Fruit fly (Drosophila melanogaster) whole organism, embryonic: ENCODE results near the gene Pi3K68D.

Experiments
- Aef1 ChIP-seq: fragments of 200-800 bp; sonication (Bioruptor generic); IDR thresholded peaks from 3 replicates; pipeline ENCODE4 v1.3.6; 2022; ENCODE audit warnings: missing biosample characterization, missing genetic modification characterization
- Blimp-1 ChIP-seq: fragments of 200-800 bp; sonication (Bioruptor generic); optimal IDR thresholded peaks from 3 replicates; lab custom pipeline; 2018; ENCODE audit warnings: missing biosample characterization, missing genetic modification characterization, mild to moderate bottlenecking, moderate library complexity, missing genetic modification reagents
- CG10147 ChIP-seq: fragments of 200-800 bp; sonication (Bioruptor generic); optimal IDR thresholded peaks from 2 replicates; lab custom pipeline; 2019; ENCODE audit warnings: missing biosample characterization, mild to moderate bottlenecking, missing genetic modification characterization, moderate library complexity
- CG10654 ChIP-seq: fragments of 200-800 bp; sonication (Bioruptor generic); optimal IDR thresholded peaks from 2 replicates; lab custom pipeline; 2016; ENCODE audit warnings: missing biosample characterization, missing genetic modification characterization
- CG12659 ChIP-seq: fragments of 200-800 bp; sonication (Bioruptor generic); optimal IDR thresholded peaks from 3 replicates; lab custom pipeline; 2017; ENCODE audit warnings: mild to moderate bottlenecking, missing biosample characterization, missing genetic modification reagents, missing genetic modification characterization
- CG13287 ChIP-seq: fragments of 200-800 bp; sonication (Bioruptor generic); IDR thresholded peaks from 2 replicates; pipeline ENCODE4 v1.3.6; 2022; ENCODE audit warnings: missing biosample characterization, missing genetic modification characterization; ENCODE audit not compliant: partially characterized antibody
- CG13775 ChIP-seq: fragments of 200-800 bp; sonication (Bioruptor generic); optimal IDR thresholded peaks from 3 replicates; lab custom pipeline; 2017; ENCODE audit warnings: missing biosample characterization, mild to moderate bottlenecking, missing genetic modification characterization
- CG15011 ChIP-seq: fragments of 200-800 bp; sonication (Bioruptor generic); optimal IDR thresholded peaks from 3 replicates; lab custom pipeline; 2018; ENCODE audit warnings: missing biosample characterization, mild to moderate bottlenecking, missing genetic modification characterization
- CG17802 ChIP-seq: fragments of 200-800 bp; sonication (Bioruptor generic); optimal IDR thresholded peaks from 2 replicates; lab custom pipeline; 2018; ENCODE audit warnings: missing biosample characterization, mild to moderate bottlenecking, missing genetic modification characterization, moderate library complexity
- CG1792 ChIP-seq: fragments of 200-800 bp; sonication (Bioruptor generic); optimal IDR thresholded peaks from 2 replicates; lab custom pipeline; 2016; ENCODE audit warnings: missing biosample characterization, missing genetic modification characterization
- CG2116 ChIP-seq: fragments of 200-800 bp; sonication (Bioruptor generic); optimal IDR thresholded peaks from 3 replicates; lab custom pipeline; 2018; ENCODE audit warnings: missing biosample characterization, mild to moderate bottlenecking, missing genetic modification characterization
- CG2129 ChIP-seq: fragments of 200-800 bp; sonication (Bioruptor generic); IDR thresholded peaks from 2 replicates; pipeline ENCODE4 v1.3.6; 2022; ENCODE audit warnings: missing biosample characterization, missing genetic modification characterization; ENCODE audit not compliant: partially characterized antibody
- CG2202 ChIP-seq: fragments of 200-800 bp; sonication (Bioruptor generic); optimal IDR thresholded peaks from 2 replicates; lab custom pipeline; 2018; ENCODE audit warnings: missing biosample characterization, mild to moderate bottlenecking, missing genetic modification characterization
- CG2889 ChIP-seq: fragments of 200-800 bp; sonication (Bioruptor generic); IDR thresholded peaks from 3 replicates; pipeline ENCODE4 v1.3.6; 2022; ENCODE audit warnings: missing biosample characterization, missing genetic modification characterization
- CG3163 ChIP-seq: fragments of 200-800 bp; sonication (Bioruptor generic); optimal IDR thresholded peaks from 3 replicates; lab custom pipeline; 2016; ENCODE audit warnings: missing biosample characterization, missing genetic modification characterization
- CG5180 ChIP-seq: fragments of 200-800 bp; sonication (Bioruptor generic); optimal IDR thresholded peaks from 3 replicates; lab custom pipeline; 2017; ENCODE audit warnings: missing biosample characterization, missing genetic modification characterization, mild to moderate bottlenecking, moderate library complexity, missing genetic modification reagents
- CG6791 ChIP-seq: fragments of 200-800 bp; sonication (Bioruptor generic); IDR thresholded peaks from 3 replicates; pipeline ENCODE4 v1.3.6; 2022; ENCODE audit warnings: missing biosample characterization, missing genetic modification characterization; ENCODE audit not compliant: partially characterized antibody
- CG7372 ChIP-seq: fragments of 200-800 bp; sonication (Bioruptor generic); IDR thresholded peaks from 2 replicates; pipeline ENCODE4 v1.3.6; 2022; ENCODE audit warnings: missing biosample characterization, missing genetic modification characterization
- CG8359 ChIP-seq: fragments of 200-800 bp; sonication (Bioruptor generic); optimal IDR thresholded peaks from 2 replicates; lab custom pipeline; 2017; ENCODE audit warnings: missing biosample characterization, mild to moderate bottlenecking, missing genetic modification characterization, borderline replicate concordance
- CG8388 ChIP-seq: fragments of 200-800 bp; sonication (Bioruptor generic); optimal IDR thresholded peaks from 2 replicates; lab custom pipeline; 2019; ENCODE audit warnings: missing biosample characterization, mild to moderate bottlenecking, missing genetic modification characterization, moderate library complexity
- CG8478 ChIP-seq: fragments of >200 bp; optimal IDR thresholded peaks from 2 replicates; lab custom pipeline; 2018
- CG9609 ChIP-seq: fragments of 200-800 bp; sonication (Bioruptor generic); optimal IDR thresholded peaks from 3 replicates; lab custom pipeline; 2016; ENCODE audit warnings: missing biosample characterization, missing genetic modification characterization
- CG9876 ChIP-seq: fragments of 200-800 bp; sonication (Bioruptor generic); optimal IDR thresholded peaks from 2 replicates; lab custom pipeline; 2016; ENCODE audit warnings: missing biosample characterization, missing genetic modification characterization
- CkIIα-i1 ChIP-seq: fragments of 200-800 bp; sonication (Bioruptor generic); IDR thresholded peaks from 2 replicates; pipeline ENCODE4 v1.3.6; 2022; ENCODE audit warnings: missing biosample characterization, missing genetic modification characterization
- Deaf1 ChIP-seq: fragments of 200-800 bp; optimal IDR thresholded peaks from 3 replicates; lab custom pipeline; 2019; ENCODE audit warnings: missing biosample characterization, mild to moderate bottlenecking, missing genetic modification characterization, moderate library complexity
- Dll ChIP-seq: fragments of 200-800 bp; sonication (Bioruptor generic); IDR thresholded peaks from 4 replicates; pipeline ENCODE4 v1.3.6; 2022; ENCODE audit warnings: missing biosample characterization, missing genetic modification characterization; ENCODE audit not compliant: partially characterized antibody
- Dref ChIP-seq: fragments of 200-800 bp; sonication (Bioruptor generic); IDR thresholded peaks from 2 replicates; pipeline ENCODE4 v1.3.6; 2022; ENCODE audit warnings: missing biosample characterization, missing genetic modification characterization
- H2.0 ChIP-seq: fragments of 200-800 bp; sonication (Bioruptor generic); IDR thresholded peaks from 2 replicates; pipeline ENCODE4 v1.3.6; 2022; ENCODE audit warnings: missing biosample characterization, missing genetic modification characterization
- Hmr ChIP-seq: fragments of 200-800 bp; sonication (Bioruptor generic); optimal IDR thresholded peaks from 3 replicates; lab custom pipeline; 2017; ENCODE audit warnings: mild to moderate bottlenecking, missing biosample characterization, missing genetic modification reagents, missing genetic modification characterization
- Hr3 ChIP-seq: fragments of 200-800 bp; sonication (Bioruptor generic); optimal IDR thresholded peaks from 3 replicates; lab custom pipeline; 2016; ENCODE audit warnings: missing biosample characterization, missing genetic modification characterization
- Hr51 ChIP-seq, 2 experiments: fragments of 200-800 bp; sonication (Bioruptor generic); optimal IDR thresholded peaks; 2 replicates in 1 of 2; 3 replicates in 1 of 2; lab custom pipeline; 2016 to 2018; ENCODE audit warnings: missing biosample characterization in 2 of 2, missing genetic modification characterization in 2 of 2, mild to moderate bottlenecking in 1 of 2, moderate library complexity in 1 of 2
- Mad ChIP-seq: fragments of 200-800 bp; sonication (Bioruptor generic); optimal IDR thresholded peaks from 2 replicates; lab custom pipeline; 2016; ENCODE audit warnings: missing biosample characterization, missing genetic modification characterization
- NFAT ChIP-seq: fragments of 200-800 bp; sonication (Bioruptor generic); IDR thresholded peaks from 2 replicates; pipeline ENCODE4 v1.3.6; 2022; ENCODE audit warnings: missing biosample characterization, missing genetic modification characterization
- Sox100B ChIP-seq: fragments of 200-800 bp; sonication (Bioruptor generic); optimal IDR thresholded peaks from 3 replicates; lab custom pipeline; 2018; ENCODE audit warnings: missing biosample characterization, mild to moderate bottlenecking, missing genetic modification characterization
- Sry-δ ChIP-seq: fragments of 200-800 bp; sonication (Bioruptor generic); optimal IDR thresholded peaks from 2 replicates; lab custom pipeline; 2016; ENCODE audit warnings: missing biosample characterization, missing genetic modification characterization
- Stat92E ChIP-seq, 3 experiments: fragments of >200 bp in 2 of 3; fragments of 200-800 bp in 1 of 3; sonication (Bioruptor generic) in 1 of 3; optimal IDR thresholded peaks; 2 replicates each; lab custom pipeline; 2017 to 2019; ENCODE audit warnings: missing biosample characterization in 3 of 3, missing genetic modification characterization in 3 of 3, mild to moderate bottlenecking in 1 of 3, moderate library complexity in 1 of 3
- ara ChIP-seq: fragments of 200-800 bp; sonication (Bioruptor generic); IDR thresholded peaks from 2 replicates; pipeline ENCODE4 v1.3.6; 2022; ENCODE audit warnings: missing biosample characterization, missing genetic modification characterization
- cg ChIP-seq: fragments of 200-800 bp; sonication (Bioruptor generic); optimal IDR thresholded peaks from 3 replicates; lab custom pipeline; 2019; ENCODE audit warnings: missing biosample characterization, mild to moderate bottlenecking, missing genetic modification characterization, moderate library complexity
- dati ChIP-seq: fragments of 200-800 bp; sonication (Bioruptor generic); IDR thresholded peaks from 2 replicates; pipeline ENCODE4 v1.3.6; 2022; ENCODE audit warnings: missing biosample characterization, missing genetic modification characterization
- dpn ChIP-seq, 2 experiments: fragments of 200-800 bp; sonication (Bioruptor generic); optimal IDR thresholded peaks; 3 replicates each; lab custom pipeline; 2016; ENCODE audit warnings: missing biosample characterization in 2 of 2, missing genetic modification characterization in 2 of 2
- gce ChIP-seq: fragments of 200-800 bp; sonication (Bioruptor generic); IDR thresholded peaks from 3 replicates; pipeline ENCODE4 v1.3.6; 2022; ENCODE audit warnings: missing biosample characterization, missing genetic modification characterization
- gcm ChIP-seq: fragments of 200-800 bp; sonication (Bioruptor generic); optimal IDR thresholded peaks from 2 replicates; lab custom pipeline; 2019; ENCODE audit warnings: missing biosample characterization, mild to moderate bottlenecking, missing genetic modification characterization, moderate library complexity
- hbn ChIP-seq: fragments of 200-800 bp; sonication (Bioruptor generic); IDR thresholded peaks from 2 replicates; pipeline ENCODE4 v1.3.6; 2022; ENCODE audit warnings: missing biosample characterization, missing genetic modification characterization; ENCODE audit not compliant: partially characterized antibody
- jigr1 ChIP-seq: fragments of 200-800 bp; sonication (Bioruptor generic); IDR thresholded peaks from 3 replicates; pipeline ENCODE4 v1.3.6; 2022; ENCODE audit warnings: missing biosample characterization, missing genetic modification characterization
- lbe ChIP-seq: fragments of 200-800 bp; sonication (Bioruptor generic); optimal IDR thresholded peaks from 2 replicates; lab custom pipeline; 2016; ENCODE audit warnings: missing biosample characterization, mild to moderate bottlenecking, missing genetic modification characterization
- salm ChIP-seq: fragments of 200-800 bp; sonication (Bioruptor generic); optimal IDR thresholded peaks from 2 replicates; lab custom pipeline; 2018; ENCODE audit warnings: missing biosample characterization, mild to moderate bottlenecking, missing genetic modification characterization
- sisA ChIP-seq: fragments of 200-800 bp; sonication (Bioruptor generic); IDR thresholded peaks from 2 replicates; pipeline ENCODE4 v1.3.6; 2022; ENCODE audit warnings: missing biosample characterization, missing genetic modification characterization
- stc ChIP-seq: fragments of 200-800 bp; sonication (Bioruptor generic); IDR thresholded peaks from 2 replicates; pipeline ENCODE4 v1.3.6; 2022; ENCODE audit warnings: missing biosample characterization, missing genetic modification characterization
- unc-4 ChIP-seq: fragments of 200-800 bp; sonication (Bioruptor generic); IDR thresholded peaks from 2 replicates; pipeline ENCODE4 v1.3.6; 2022; ENCODE audit warnings: missing biosample characterization, missing genetic modification characterization; ENCODE audit not compliant: partially characterized antibody

Pi3K68D gene

DNA sequence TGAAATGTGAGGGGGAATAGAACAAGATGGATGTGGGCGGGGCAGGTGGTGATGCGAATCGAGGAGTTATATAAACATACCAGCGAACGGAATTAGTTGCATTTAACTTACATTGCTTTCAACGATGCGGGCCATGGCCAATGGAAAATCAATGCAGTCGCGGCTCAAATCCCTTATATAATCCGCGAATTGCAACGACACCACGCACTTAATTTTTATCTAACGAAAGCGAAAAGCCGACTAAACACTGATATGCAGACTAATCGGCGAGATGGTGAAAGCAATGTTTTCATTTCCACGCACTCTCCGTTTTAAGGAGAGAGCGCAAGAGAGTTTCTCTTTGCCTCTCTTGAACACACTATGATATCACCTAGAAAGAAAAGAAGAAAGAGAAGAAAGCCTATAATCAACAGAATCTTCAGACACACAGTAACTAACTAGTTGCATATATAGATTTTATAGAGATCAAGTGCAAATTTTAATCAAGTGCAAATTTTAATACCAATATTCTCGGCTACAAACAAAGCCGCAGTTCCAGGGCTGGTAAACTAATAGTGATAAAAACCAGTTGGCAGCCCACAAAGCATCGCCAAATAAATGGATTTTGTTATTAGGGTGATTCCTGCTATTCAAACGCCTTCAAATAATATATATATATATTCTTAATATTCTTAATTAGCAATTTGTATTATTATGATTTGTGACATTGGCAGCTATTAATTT is 32.1 kb upstream of the Pi3K68D start, which contains the start of the genes CG11597 and CG5946 (continued):
- TF ChIP-seq CG2116 (GFP tag; lab: Kevin White, UChicago) (peak; percentile 13), CG17802 (tag; lab: Kevin White, UChicago) (no peak), CG10147 (GFP tag; lab: Kevin White, UChicago) (no peak), H2.0 (no peak), Stat92E (GFP tag; optimal IDR thresholded peaks at IDR 0.05; lab: Kevin White, UChicago) (no peak), Mad (GFP tag; lab: Kevin White, UChicago) (no peak), Sry-δ (GFP tag; lab: Kevin White, UChicago) (peak; percentile 41), CG9876 (no peak), Hr3 (GFP tag; lab: Kevin White, UChicago) (no peak), sisA (GFP tag; lab: Robert Waterston, UW) (no peak), Hmr (GFP tag; lab: Kevin White, UChicago) (no peak), CG2129 (no peak), hbn (GFP tag; lab: Robert Waterston, UW) (peak; percentile 41; the same call in 1 of the 2 replicates), Dll (peak; percentile 65; the same call in 3 of the 4 replicates), CG15011 (GFP tag; lab: Kevin White, UChicago) (no peak), gcm (GFP tag; lab: Kevin White, UChicago) (peak; percentile 1), CG1792 (no peak), Hr51 (GFP tag; optimal IDR thresholded peaks at IDR 0.05; lab: Kevin White, UChicago) (no peak), CG8388 (GFP tag; lab: Kevin White, UChicago) (no peak), salm (tag; lab: Kevin White, UChicago) (no peak), Sox100B (GFP tag; lab: Kevin White, UChicago) (no peak), CG9609 (no peak), CG3163 (GFP tag; lab: Kevin White, UChicago) (peak; percentile 68), NFAT (GFP tag; lab: Robert Waterston, UW) (peak; percentile 35; the same call in 1 of the 2 replicates), CG8359 (GFP tag; lab: Kevin White, UChicago) (no peak), CG6791 (GFP tag; lab: Robert Waterston, UW) (peak; percentile 50; the same call in 1 of the 3 replicates), Deaf1 (tag; lab: Kevin White, UChicago) (peak; percentile 47), ara (no peak), Aef1 (GFP tag; lab: Robert Waterston, UW) (peak; percentile 24; the same call in 1 of the 3 replicates), jigr1 (GFP tag; lab: Robert Waterston, UW) (no peak), unc-4 (GFP tag; lab: Robert Waterston, UW) (no peak; the same call in none of the 2 replicates), CG13775 (no peak), cg (no peak), dpn (GFP tag; optimal IDR thresholded peaks at IDR 0.05; lab: Kevin White, UChicago) (no peak), CG5180 (GFP tag; lab: Kevin White, UChicago) (no peak), CG10654 (GFP tag; lab: Kevin White, UChicago) (no peak), CkIIα-i1 (GFP tag; lab: Robert Waterston, UW) (no peak), dati (GFP tag; lab: Robert Waterston, UW) (no peak), stc (GFP tag; lab: Robert Waterston, UW) (no peak), gce (no peak), CG13287 (GFP tag; lab: Robert Waterston, UW) (peak; percentile 32), CG7372 (no peak), CG2202 (tag; lab: Kevin White, UChicago) (no peak), CG2889 (GFP tag; lab: Robert Waterston, UW) (0 out of 3 replicates have a peak, but pooled peaks have one; percentile 25), lbe (peak; percentile 7), Dref (peak; percentile 51), CG12659 (no peak), Blimp-1 (GFP tag; lab: Kevin White, UChicago) (peak; percentile 76), CG8478 (lab: Kevin White, UChicago) (no peak)
